Fruit fly (Drosophila melanogaster): Measurements from ENCODE around the gene CG11695.
A peak's percentile ranks its signal among the peaks of the same experiment; 100 is the strongest.

The CG11695 gene

dm6 chrX:11561450-11562040, 15.1 kb upstream of the CG11695 start, which contains the start of gene PGRP-SA:
TSS of gene PGRP-SA (plus strand) at chrX:11561643.
- TF ChIP-seq Rel (GFP tag; optimal IDR thresholded peaks at IDR 0.05) (no peak), Rel (tag; optimal IDR thresholded peaks at IDR 0.05) (peak; percentile 98), usp (GFP tag; optimal IDR thresholded peaks at IDR 0.05) (no peak)

- TF ChIP-seq dsf (GFP tag; optimal IDR thresholded peaks at IDR 0.05; ENCODE audit: borderline replicate concordance): no peak
- peak; percentile 74 for TF ChIP-seq HLH106 (tag; optimal IDR thresholded peaks at IDR 0.05)
- TF ChIP-seq h (GFP tag; optimal IDR thresholded peaks at IDR 0.05): peak; percentile 51
- peak; percentile 14 for TF ChIP-seq Hr83 (GFP tag; optimal IDR thresholded peaks at IDR 0.05; ENCODE audit: poor library complexity, severe bottlenecking)
- TF ChIP-seq Jra (GFP tag; optimal IDR thresholded peaks at IDR 0.05): no peak
- no peak for TF ChIP-seq Rel (GFP tag; optimal IDR thresholded peaks at IDR 0.05)
- TF ChIP-seq Rel (tag; optimal IDR thresholded peaks at IDR 0.05): peak; percentile 47
- no peak for TF ChIP-seq brk (GFP tag; optimal IDR thresholded peaks at IDR 0.05)
- TF ChIP-seq CG9705 (GFP tag; optimal IDR thresholded peaks at IDR 0.05): peak; percentile 34
- no peak for TF ChIP-seq sage (GFP tag; optimal IDR thresholded peaks at IDR 0.05)
- no peak for TF ChIP-seq ey (GFP tag; optimal IDR thresholded peaks at IDR 0.05)
- peak in 1 of 2 experiments; percentile 87 for TF ChIP-seq foxo (GFP tag; optimal IDR thresholded peaks at IDR 0.05)
- peak; percentile 65 for TF ChIP-seq woc (GFP tag; optimal IDR thresholded peaks at IDR 0.05)
- peak; percentile 75 for TF ChIP-seq Sp1 (GFP tag; optimal IDR thresholded peaks at IDR 0.05)
- TF ChIP-seq rgr (GFP tag; optimal IDR thresholded peaks at IDR 0.05): peak; percentile 64
- TF ChIP-seq Hnf4 (GFP tag; optimal IDR thresholded peaks at IDR 0.05): no peak
- no peak for TF ChIP-seq Dif (GFP tag; optimal IDR thresholded peaks at IDR 0.05; ENCODE audit: partially characterized antibody)
- peak; percentile 45 for TF ChIP-seq OdsH (GFP tag; optimal IDR thresholded peaks at IDR 0.05)
- no peak for TF ChIP-seq tai (GFP tag; optimal IDR thresholded peaks at IDR 0.05)
- TF ChIP-seq usp (GFP tag; optimal IDR thresholded peaks at IDR 0.05): no peak
- TF ChIP-seq pan (optimal IDR thresholded peaks at IDR 0.05): no peak
- peak; percentile 50 for TF ChIP-seq fru (GFP tag; optimal IDR thresholded peaks at IDR 0.05)
- no peak for TF ChIP-seq Dfd (GFP tag; optimal IDR thresholded peaks at IDR 0.05)
- peak; percentile 97 for TF ChIP-seq Myc (optimal IDR thresholded peaks at IDR 0.05)
- TF ChIP-seq dmrt93B (GFP tag; optimal IDR thresholded peaks at IDR 0.05): no peak
- TF ChIP-seq Hr78 (GFP tag; optimal IDR thresholded peaks at IDR 0.05): no peak
- TF ChIP-seq psq (GFP tag; optimal IDR thresholded peaks at IDR 0.05): peak; percentile 40
Measured at dm6 chrX:11569956-11570695, 6.6 kb upstream of the CG11695 start, which contains the start of the genes Polr2A and CG11699. TSS of gene Polr2A (minus strand) at chrX:11570326. TSS of gene CG11699 (plus strand) at chrX:11570621.

- TF ChIP-seq N (GFP tag; optimal IDR thresholded peaks at IDR 0.05) (no peak), foxo (GFP tag; optimal IDR thresholded peaks at IDR 0.05) (peak in 1 of 2 experiments; percentile 40), woc (GFP tag; optimal IDR thresholded peaks at IDR 0.05) (peak; percentile 21), rgr (GFP tag; optimal IDR thresholded peaks at IDR 0.05) (peak; percentile 1), Sp1 (GFP tag; optimal IDR thresholded peaks at IDR 0.05) (peak; percentile 19), tai (GFP tag; optimal IDR thresholded peaks at IDR 0.05) (no peak), CrebA (GFP tag; optimal IDR thresholded peaks at IDR 0.05; ENCODE audit: borderline replicate concordance) (no peak), OdsH (GFP tag; optimal IDR thresholded peaks at IDR 0.05) (no peak), Myc (optimal IDR thresholded peaks at IDR 0.05) (peak; percentile 58), HLH106 (tag; optimal IDR thresholded peaks at IDR 0.05) (peak; percentile 19), ey (GFP tag; optimal IDR thresholded peaks at IDR 0.05) (no peak)
Measured at dm6 chrX:11572270-11572914, 4.3 kb upstream of the CG11695 start, which contains the start of the genes Kmn1 and Reepl1. TSS of gene Kmn1 (minus strand) at chrX:11572442. TSS of gene Reepl1 (plus strand) at chrX:11572707.

dm6 chrX:11573529-11573928, 3.2 kb upstream of the CG11695 start, which contains the start of gene CG11696:
TSS of gene CG11696 (plus strand) at chrX:11573731.
- TF ChIP-seq tai (GFP tag; optimal IDR thresholded peaks at IDR 0.05) (no peak), Myc (optimal IDR thresholded peaks at IDR 0.05) (peak; percentile 62)

dm6 chrX:11578841-11579240, 2.2 kb downstream of the CG11695 start:
- TF ChIP-seq CG32264 (GFP tag; optimal IDR thresholded peaks at IDR 0.05) (no peak), Myc (optimal IDR thresholded peaks at IDR 0.05) (peak; percentile 54), OdsH (GFP tag; optimal IDR thresholded peaks at IDR 0.05) (no peak), rgr (GFP tag; optimal IDR thresholded peaks at IDR 0.05) (no peak)

Measured in whole organism, wandering third instar larva.